Fruit fly (Drosophila melanogaster) whole organism, embryonic: Measurements from ENCODE around the gene Usp8.

Experiments
- B-H2 ChIP-seq: fragments of 200-800 bp; sonication (Bioruptor generic); optimal IDR thresholded peaks from 2 replicates; lab custom pipeline; 2018; ENCODE audit warnings: missing biosample characterization, mild to moderate bottlenecking, missing genetic modification characterization
- BEAF-32 ChIP-seq: fragments of 200-800 bp; sonication (Bioruptor generic); optimal IDR thresholded peaks from 3 replicates; lab custom pipeline; 2017; ENCODE audit warnings: missing biosample characterization, missing genetic modification characterization, mild to moderate bottlenecking, moderate library complexity, missing genetic modification reagents
- CG10431 ChIP-seq: fragments of 200-800 bp; sonication (Bioruptor generic); optimal IDR thresholded peaks from 3 replicates; lab custom pipeline; 2018; ENCODE audit warnings: missing biosample characterization, mild to moderate bottlenecking, missing genetic modification characterization
- CG10543 ChIP-seq: fragments of 200-800 bp; sonication (Bioruptor generic); optimal IDR thresholded peaks from 3 replicates; lab custom pipeline; 2017; ENCODE audit warnings: missing biosample characterization, mild to moderate bottlenecking, missing genetic modification characterization, moderate library complexity
- CG12769 ChIP-seq: fragments of 200-800 bp; sonication (Bioruptor generic); optimal IDR thresholded peaks from 2 replicates; lab custom pipeline; 2019; ENCODE audit warnings: missing biosample characterization, mild to moderate bottlenecking, missing genetic modification characterization, moderate library complexity
- CG13894 ChIP-seq: fragments of 200-800 bp; sonication (Bioruptor generic); optimal IDR thresholded peaks from 3 replicates; lab custom pipeline; 2018; ENCODE audit warnings: missing biosample characterization, mild to moderate bottlenecking, missing genetic modification characterization, moderate library complexity
- CG14050 ChIP-seq: fragments of 200-800 bp; sonication (Bioruptor generic); IDR thresholded peaks from 3 replicates; pipeline ENCODE4 v1.3.6; 2022; ENCODE audit warnings: missing biosample characterization, missing genetic modification characterization
- CG15073 ChIP-seq: fragments of 200-800 bp; sonication (Bioruptor generic); optimal IDR thresholded peaks from 2 replicates; lab custom pipeline; 2016; ENCODE audit warnings: missing biosample characterization, missing genetic modification characterization
- CG1602 ChIP-seq: fragments of 200-800 bp; sonication (Bioruptor generic); optimal IDR thresholded peaks from 3 replicates; lab custom pipeline; 2016; ENCODE audit warnings: missing biosample characterization, missing genetic modification characterization
- CG17568 ChIP-seq: fragments of 200-800 bp; sonication (Bioruptor generic); optimal IDR thresholded peaks from 2 replicates; lab custom pipeline; 2018; ENCODE audit warnings: missing biosample characterization, mild to moderate bottlenecking, missing genetic modification characterization, moderate library complexity
- CG17829 ChIP-seq: fragments of 200-800 bp; optimal IDR thresholded peaks from 2 replicates; lab custom pipeline; 2019; ENCODE audit warnings: missing biosample characterization, mild to moderate bottlenecking, missing genetic modification characterization, moderate library complexity
- CG2129 ChIP-seq: fragments of 200-800 bp; sonication (Bioruptor generic); IDR thresholded peaks from 2 replicates; pipeline ENCODE4 v1.3.6; 2022; ENCODE audit warnings: missing biosample characterization, missing genetic modification characterization; ENCODE audit not compliant: partially characterized antibody
- CG2889 ChIP-seq: fragments of 200-800 bp; sonication (Bioruptor generic); IDR thresholded peaks from 3 replicates; pipeline ENCODE4 v1.3.6; 2022; ENCODE audit warnings: missing biosample characterization, missing genetic modification characterization
- CG30403 ChIP-seq: fragments of 200-800 bp; sonication (Bioruptor generic); optimal IDR thresholded peaks from 3 replicates; lab custom pipeline; 2016; ENCODE audit warnings: missing biosample characterization, missing genetic modification characterization
- CG32767 ChIP-seq: fragments of 200-800 bp; sonication (Bioruptor generic); IDR thresholded peaks from 2 replicates; pipeline ENCODE4 v1.3.6; 2022; ENCODE audit warnings: missing biosample characterization, missing genetic modification characterization
- CG3726 ChIP-seq: fragments of 200-800 bp; sonication (Bioruptor generic); IDR thresholded peaks from 3 replicates; pipeline ENCODE4, ENCODE4 v1.3.6; 2022; ENCODE audit warnings: missing biosample characterization, missing genetic modification characterization
- CG3838 ChIP-seq: fragments of 200-800 bp; sonication (Bioruptor generic); optimal IDR thresholded peaks from 3 replicates; lab custom pipeline; 2016; ENCODE audit warnings: missing biosample characterization, missing genetic modification characterization
- CG6791 ChIP-seq: fragments of 200-800 bp; sonication (Bioruptor generic); IDR thresholded peaks from 3 replicates; pipeline ENCODE4 v1.3.6; 2022; ENCODE audit warnings: missing biosample characterization, missing genetic modification characterization; ENCODE audit not compliant: partially characterized antibody
- CG7963 ChIP-seq: fragments of 200-800 bp; sonication (Bioruptor generic); IDR thresholded peaks from 3 replicates; pipeline ENCODE4 v1.3.6; 2022; ENCODE audit warnings: missing biosample characterization, missing genetic modification characterization; ENCODE audit not compliant: partially characterized antibody
- Deaf1 ChIP-seq: fragments of 200-800 bp; optimal IDR thresholded peaks from 3 replicates; lab custom pipeline; 2019; ENCODE audit warnings: missing biosample characterization, mild to moderate bottlenecking, missing genetic modification characterization, moderate library complexity
- Doc2 ChIP-seq: fragments of 200-800 bp; sonication (Bioruptor generic); IDR thresholded peaks from 2 replicates; pipeline ENCODE4 v1.3.6; 2022; ENCODE audit warnings: missing biosample characterization, missing genetic modification characterization
- Fer1 ChIP-seq: fragments of 200-800 bp; sonication (Bioruptor generic); optimal IDR thresholded peaks from 2 replicates; lab custom pipeline; 2017; ENCODE audit warnings: missing biosample characterization, mild to moderate bottlenecking, missing genetic modification characterization
- H2.0 ChIP-seq: fragments of 200-800 bp; sonication (Bioruptor generic); IDR thresholded peaks from 2 replicates; pipeline ENCODE4 v1.3.6; 2022; ENCODE audit warnings: missing biosample characterization, missing genetic modification characterization
- Hmr ChIP-seq: fragments of 200-800 bp; sonication (Bioruptor generic); optimal IDR thresholded peaks from 3 replicates; lab custom pipeline; 2017; ENCODE audit warnings: mild to moderate bottlenecking, missing biosample characterization, missing genetic modification reagents, missing genetic modification characterization
- Kr ChIP-seq: fragments of 200-800 bp; sonication (Bioruptor generic); optimal IDR thresholded peaks from 2 replicates; lab custom pipeline; 2017; ENCODE audit warnings: missing biosample characterization, mild to moderate bottlenecking, missing genetic modification characterization
- Lhr ChIP-seq: fragments of 200-800 bp; sonication (Bioruptor generic); optimal IDR thresholded peaks from 3 replicates; lab custom pipeline; 2017; ENCODE audit warnings: mild to moderate bottlenecking, missing biosample characterization, missing genetic modification reagents, missing genetic modification characterization
- Nf-YB ChIP-seq: fragments of 200-800 bp; sonication (Bioruptor generic); optimal IDR thresholded peaks from 3 replicates; lab custom pipeline; 2019; ENCODE audit warnings: missing biosample characterization, mild to moderate bottlenecking, missing genetic modification characterization, moderate library complexity
- Nf-YC ChIP-seq: fragments of 200-800 bp; optimal IDR thresholded peaks from 3 replicates; lab custom pipeline; 2019; ENCODE audit warnings: missing biosample characterization, mild to moderate bottlenecking, missing genetic modification characterization, moderate library complexity
- Optix ChIP-seq: fragments of 200-800 bp; sonication (Bioruptor generic); IDR thresholded peaks from 3 replicates; pipeline ENCODE4 v1.3.6; 2022; ENCODE audit warnings: missing biosample characterization, missing genetic modification characterization
- Trl ChIP-seq, 3 experiments: fragments of >200 bp in 2 of 3; fragments of 200-800 bp in 1 of 3; sonication (Bioruptor generic) in 1 of 3; optimal IDR thresholded peaks; 2 replicates in 1 of 3; 3 replicates in 2 of 3; lab custom pipeline; 2016 to 2017; ENCODE audit warnings: missing biosample characterization in 1 of 3, missing genetic modification characterization in 1 of 3
- YL-1 ChIP-seq: fragments of 200-800 bp; sonication (Bioruptor generic); optimal IDR thresholded peaks from 3 replicates; lab custom pipeline; 2017; ENCODE audit warnings: missing biosample characterization, mild to moderate bottlenecking, missing genetic modification characterization
- ac ChIP-seq: fragments of 200-800 bp; sonication (Bioruptor generic); optimal IDR thresholded peaks from 3 replicates; lab custom pipeline; 2017; ENCODE audit warnings: missing biosample characterization, mild to moderate bottlenecking, missing genetic modification characterization
- cad ChIP-seq: fragments of >200 bp; optimal IDR thresholded peaks from 2 replicates; lab custom pipeline; 2017; ENCODE audit warnings: missing biosample characterization, missing genetic modification characterization
- chinmo ChIP-seq: fragments of 200-800 bp; sonication (Bioruptor generic); IDR thresholded peaks from 4 replicates; pipeline ENCODE4 v1.3.6; 2022; ENCODE audit warnings: missing biosample characterization, missing genetic modification characterization; ENCODE audit not compliant: partially characterized antibody
- esg ChIP-seq: fragments of 200-800 bp; sonication (Bioruptor generic); conservative IDR thresholded peaks from 2 replicates; pipeline ENCODE4 v1.3.6; 2022; ENCODE audit warnings: missing biosample characterization, missing genetic modification characterization
- eve ChIP-seq, 2 experiments: fragments of >200 bp; optimal IDR thresholded peaks; 2 replicates each; lab custom pipeline; 2017; ENCODE audit warnings: missing biosample characterization in 2 of 2, missing genetic modification characterization in 2 of 2
- ham ChIP-seq: fragments of 200-800 bp; sonication (Bioruptor generic); IDR thresholded peaks from 2 replicates; pipeline ENCODE4 v1.3.6; 2022; ENCODE audit warnings: missing biosample characterization, missing genetic modification characterization
- her ChIP-seq: fragments of 200-800 bp; sonication (Bioruptor generic); optimal IDR thresholded peaks from 2 replicates; lab custom pipeline; 2016; ENCODE audit warnings: missing biosample characterization, missing genetic modification characterization
- nom ChIP-seq: fragments of 200-800 bp; sonication (Bioruptor generic); optimal IDR thresholded peaks from 2 replicates; lab custom pipeline; 2017; ENCODE audit warnings: missing biosample characterization, missing genetic modification characterization, mild to moderate bottlenecking, moderate library complexity, missing genetic modification reagents
- pb ChIP-seq: fragments of 200-800 bp; sonication (Bioruptor generic); optimal IDR thresholded peaks from 3 replicates; lab custom pipeline; 2016; ENCODE audit warnings: missing biosample characterization, missing genetic modification characterization
- pho ChIP-seq: fragments of 200-800 bp; sonication (Bioruptor generic); optimal IDR thresholded peaks from 2 replicates; lab custom pipeline; 2016; ENCODE audit warnings: missing biosample characterization, missing genetic modification characterization
- pnt ChIP-seq: fragments of 200-800 bp; sonication (Bioruptor generic); optimal IDR thresholded peaks from 3 replicates; lab custom pipeline; 2016; ENCODE audit warnings: missing biosample characterization, missing genetic modification characterization
- rib ChIP-seq: fragments of 200-800 bp; sonication (Bioruptor generic); IDR thresholded peaks from 2 replicates; pipeline ENCODE4 v1.3.6; 2022; ENCODE audit warnings: missing biosample characterization, missing genetic modification characterization
- sr ChIP-seq: fragments of 200-800 bp; sonication (Bioruptor generic); IDR thresholded peaks from 3 replicates; pipeline ENCODE4 v1.3.6; 2022; ENCODE audit warnings: missing biosample characterization, missing genetic modification characterization
- ssp ChIP-seq: fragments of 200-800 bp; sonication (Bioruptor generic); IDR thresholded peaks from 2 replicates; pipeline ENCODE4 v1.3.6; 2022; ENCODE audit warnings: missing biosample characterization, missing genetic modification characterization
- vvl ChIP-seq: fragments of 200-800 bp; sonication (Bioruptor generic); IDR thresholded peaks from 2 replicates; pipeline ENCODE4 v1.3.6; 2022; ENCODE audit warnings: missing biosample characterization, missing genetic modification characterization

Gene Usp8

DNA sequence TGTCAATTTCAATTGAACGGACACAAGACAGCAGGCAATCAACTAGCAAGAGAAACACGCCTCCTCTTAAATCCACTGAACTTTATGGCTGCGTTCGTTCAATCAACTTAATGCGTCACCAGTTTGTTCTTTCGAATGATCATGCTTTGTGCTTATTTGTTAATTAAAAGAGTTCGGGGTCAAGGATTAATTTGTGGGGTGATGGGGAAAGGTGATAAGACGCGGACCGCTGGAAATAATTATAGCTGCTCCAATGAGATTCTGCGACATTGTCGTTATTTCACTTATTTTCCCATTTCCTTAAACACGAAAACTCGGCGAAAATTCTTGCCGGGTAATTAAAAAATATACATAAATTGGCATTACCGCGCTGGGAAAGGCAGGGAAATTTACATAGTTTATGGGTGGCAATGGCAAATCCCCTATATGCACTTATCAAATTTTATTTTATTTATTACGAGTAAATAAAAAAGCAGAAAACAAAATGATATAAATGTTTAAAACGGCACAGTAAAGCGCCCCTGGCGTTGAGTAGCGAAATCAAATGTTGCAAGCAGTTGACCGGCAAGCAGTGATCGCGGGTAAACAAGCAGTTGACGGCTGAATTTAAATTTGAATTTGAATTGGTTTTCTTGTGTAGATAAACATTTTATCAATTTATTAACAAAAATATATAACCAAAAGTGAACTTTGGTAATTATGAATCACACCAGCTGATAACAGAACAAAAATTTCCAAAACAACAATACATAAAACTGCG is 50.5 kb downstream of the Usp8 start (continued):
- TF ChIP-seq pho (GFP tag; lab: Kevin White, UChicago), result peak; percentile 72
- TF ChIP-seq CG32767 (GFP tag; lab: Robert Waterston, UW), result no peak
- TF ChIP-seq ac (GFP tag; lab: Kevin White, UChicago), result no peak
- 0 out of 3 replicates have a peak, but pooled peaks have one; percentile 29 for TF ChIP-seq CG6791 (GFP tag; lab: Robert Waterston, UW)
- peak; percentile 27; the same call in 1 of the 2 replicates for TF ChIP-seq esg
- peak; percentile 65 for TF ChIP-seq CG17829 (tag; lab: Kevin White, UChicago)
- peak; percentile 73 for TF ChIP-seq Fer1
- peak; percentile 36 for TF ChIP-seq Nf-YC

DNA sequence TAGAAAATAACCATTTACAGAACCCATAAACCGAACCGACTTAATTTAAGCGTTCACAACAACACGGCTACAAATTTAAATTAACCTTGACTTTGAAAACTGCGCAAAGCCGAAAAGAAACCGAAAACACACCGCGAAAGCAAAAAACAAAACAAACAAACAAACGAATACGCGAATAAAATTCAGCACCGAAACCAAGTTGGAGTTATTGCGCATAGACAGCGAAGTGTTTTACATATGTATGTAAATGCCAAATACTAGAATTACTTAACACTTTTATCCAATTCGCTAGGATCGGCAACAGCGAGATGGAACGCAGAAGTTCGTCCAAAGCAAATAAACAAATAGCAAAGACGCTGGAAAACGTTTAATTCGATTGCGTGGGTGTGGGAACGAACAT is 51.6 kb downstream of the Usp8 start:
- TF ChIP-seq Optix (GFP tag; lab: Robert Waterston, UW) (no peak), chinmo (GFP tag; lab: Robert Waterston, UW) (0 out of 4 replicates have a peak, but pooled peaks have one; percentile 31), rib (peak; percentile 70; the same call in 1 of the 2 replicates), CG10543 (GFP tag; lab: Kevin White, UChicago) (peak; percentile 29), cad (GFP tag; lab: Kevin White, UChicago) (no peak), Kr (GFP tag; lab: Kevin White, UChicago) (no peak), YL-1 (GFP tag; lab: Kevin White, UChicago) (no peak), BEAF-32 (no peak), nom (no peak), Trl (optimal IDR thresholded peaks at IDR 0.05; lab: Kevin White, UChicago) (no peak), Trl (GFP tag; optimal IDR thresholded peaks at IDR 0.05; lab: Kevin White, UChicago) (no peak), ham (GFP tag; lab: Robert Waterston, UW) (no peak), CG3726 (GFP tag; lab: Robert Waterston, UW) (no peak), pb (GFP tag; lab: Kevin White, UChicago) (no peak), CG2129 (GFP tag; lab: Robert Waterston, UW) (no peak), eve (GFP tag; optimal IDR thresholded peaks at IDR 0.05; lab: Kevin White, UChicago) (peak in 1 of 2 experiments; percentile 47), Hmr (GFP tag; lab: Kevin White, UChicago) (no peak), vvl (GFP tag; lab: Robert Waterston, UW) (0 out of 2 replicates have a peak, but pooled peaks have one; percentile 17), sr (GFP tag; lab: Robert Waterston, UW) (0 out of 3 replicates have a peak, but pooled peaks have one; percentile 16), CG2889 (GFP tag; lab: Robert Waterston, UW) (no peak), CG13894 (peak; percentile 66), ssp (GFP tag; lab: Robert Waterston, UW) (no peak), CG17568 (GFP tag; lab: Kevin White, UChicago) (no peak), CG30403 (GFP tag; lab: Kevin White, UChicago) (no peak), CG12769 (peak; percentile 11), B-H2 (GFP tag; lab: Kevin White, UChicago) (peak; percentile 21)
- TF ChIP-seq, all 482 proteins: peak for 9

DNA sequence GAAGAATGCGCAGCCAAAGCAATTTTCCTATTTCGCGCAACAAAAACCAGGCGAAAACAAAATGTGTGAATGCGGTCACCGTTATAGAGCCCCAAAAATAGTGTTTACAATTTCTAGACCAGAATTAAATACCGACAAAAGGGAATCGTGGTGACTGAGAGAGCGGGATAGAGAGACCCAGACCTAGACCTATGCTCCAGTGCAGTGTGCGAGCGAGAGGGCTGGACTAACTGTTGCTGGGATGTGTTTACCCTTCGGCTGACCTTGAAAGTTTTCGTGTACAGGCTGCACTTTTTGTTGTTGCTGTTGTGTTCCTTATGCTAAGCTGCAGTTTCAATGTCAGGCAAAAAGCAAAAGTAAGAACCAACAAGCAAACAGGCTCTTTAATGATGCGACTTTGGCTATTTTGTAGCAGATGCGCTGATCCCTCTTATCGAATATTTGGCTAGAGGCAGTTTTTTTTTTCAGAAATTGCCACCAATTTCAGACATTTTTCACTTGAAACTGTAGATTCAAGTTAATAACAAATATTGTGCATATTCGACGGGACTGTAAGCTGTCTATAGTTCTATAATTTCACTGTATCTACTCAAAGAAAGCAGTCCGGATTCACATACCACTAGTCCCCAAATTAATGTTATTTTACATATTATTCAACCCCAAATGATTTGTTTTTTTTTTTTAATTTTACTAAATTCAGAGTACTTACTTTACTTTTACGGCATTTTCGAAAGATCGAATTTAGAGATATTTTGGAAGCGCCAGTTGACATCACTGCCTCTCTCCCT is 52.7 kb downstream of the Usp8 start:
- no peak for TF ChIP-seq CG3838 (GFP tag; lab: Kevin White, UChicago)
- no peak for TF ChIP-seq CG7963 (GFP tag; lab: Robert Waterston, UW)
- no peak for TF ChIP-seq H2.0 (GFP tag; lab: Robert Waterston, UW)
- TF ChIP-seq her (GFP tag; lab: Kevin White, UChicago), result no peak
- TF ChIP-seq pnt (GFP tag; lab: Kevin White, UChicago), result no peak
- no peak for TF ChIP-seq vvl (GFP tag; lab: Robert Waterston, UW)
- TF ChIP-seq CG15073 (GFP tag; lab: Kevin White, UChicago), result no peak
- TF ChIP-seq Lhr, result no peak
- TF ChIP-seq Nf-YB (GFP tag; lab: Kevin White, UChicago), result no peak
- no peak for TF ChIP-seq CG14050 (GFP tag; lab: Robert Waterston, UW)
- TF ChIP-seq CG10431 (GFP tag; lab: Kevin White, UChicago), result no peak
- peak; percentile 35 for TF ChIP-seq CG1602 (GFP tag; lab: Kevin White, UChicago)
- TF ChIP-seq Deaf1, result no peak
- no peak for TF ChIP-seq Doc2 (GFP tag; lab: Robert Waterston, UW)
